Worm (Caenorhabditis elegans) whole organism, L1 larva: ENCODE data around the gene mrpl-42.

Experiments used
- C16A3.4 ChIP-seq: fragments of 150-350 bp; optimal IDR thresholded peaks from 2 replicates; lab custom pipeline; 2014; ENCODE audit warnings: missing biosample characterization, missing genetic modification characterization
- C34B4.2 ChIP-seq: sonication (generic microtip); optimal IDR thresholded peaks from 2 replicates; lab custom pipeline; 2017; ENCODE audit warnings: mild to moderate bottlenecking, missing genetic modification characterization, missing compliant biosample characterization
- Y116A8C.19 ChIP-seq: sonication (generic microtip); optimal IDR thresholded peaks from 2 replicates; lab custom pipeline; 2016; ENCODE audit warnings: missing compliant biosample characterization, missing genetic modification characterization, borderline replicate concordance
- aha-1 ChIP-seq: fragments of 150-350 bp; optimal IDR thresholded peaks from 2 replicates; lab custom pipeline; 2014; ENCODE audit warnings: missing biosample characterization, missing genetic modification characterization
- alr-1 ChIP-seq: fragments of 200-800 bp; sonication (Bioruptor generic); optimal IDR thresholded peaks from 2 replicates; lab custom pipeline; 2018; ENCODE audit warnings: borderline replicate concordance, mild to moderate bottlenecking, missing genetic modification characterization, missing compliant biosample characterization
- aly-2 ChIP-seq: fragments of 150-350 bp; optimal IDR thresholded peaks from 2 replicates; lab custom pipeline; 2014; ENCODE audit warnings: missing biosample characterization, missing genetic modification characterization
- ama-1 ChIP-seq: fragments of 150-350 bp; optimal IDR thresholded peaks from 2 replicates; lab custom pipeline; 2014
- blmp-1 ChIP-seq: fragments of 150-350 bp; optimal IDR thresholded peaks from 2 replicates; lab custom pipeline; 2014; ENCODE audit warnings: missing biosample characterization, missing genetic modification characterization
- ceh-63 ChIP-seq: fragments of 200-800 bp; sonication (Bioruptor generic); optimal IDR thresholded peaks from 2 replicates; lab custom pipeline; 2018; ENCODE audit warnings: mild to moderate bottlenecking, missing genetic modification characterization, missing compliant biosample characterization
- ceh-8 ChIP-seq: fragments of 200-800 bp; sonication (Bioruptor generic); optimal IDR thresholded peaks from 2 replicates; lab custom pipeline; 2018; ENCODE audit warnings: mild to moderate bottlenecking, missing genetic modification characterization, moderate library complexity, missing compliant biosample characterization
- ceh-82 ChIP-seq, 3 experiments: fragments of 150-350 bp in 1 of 3; sonication (generic microtip) in 2 of 3; optimal IDR thresholded peaks; 2 replicates each; lab custom pipeline; 2014 to 2017; ENCODE audit warnings: missing biosample characterization in 3 of 3, missing genetic modification characterization in 3 of 3
- ceh-90 ChIP-seq: sonication (generic microtip); optimal IDR thresholded peaks from 2 replicates; lab custom pipeline; 2016; ENCODE audit warnings: missing genetic modification characterization, missing compliant biosample characterization
- dpl-1 ChIP-seq, 3 experiments: fragments of 150-350 bp in 2 of 3; sonication (generic microtip) in 1 of 3; optimal IDR thresholded peaks; 2 replicates each; lab custom pipeline; 2014 to 2017; ENCODE audit warnings: missing biosample characterization in 3 of 3, missing genetic modification characterization in 3 of 3, missing genetic modification reagents in 3 of 3
- efl-1 ChIP-seq, 4 experiments: fragments of 150-350 bp; optimal IDR thresholded peaks in 3 of 4; peaks in 1 of 4; 1 replicate in 1 of 4; 2 replicates in 3 of 4; lab custom pipeline; 2014; ENCODE audit warnings: missing biosample characterization in 2 of 4, missing genetic modification characterization in 2 of 4, missing genetic modification reagents in 2 of 4
- egl-27 ChIP-seq, 2 experiments: fragments of 150-350 bp in 1 of 2; sonication (generic microtip); optimal IDR thresholded peaks; 3 replicates each; lab custom pipeline; 2017 to 2018; ENCODE audit warnings: missing biosample characterization in 2 of 2, missing genetic modification characterization in 2 of 2, missing genetic modification reagents in 2 of 2
- ets-5 ChIP-seq: fragments of 200-800 bp; sonication (Bioruptor generic); IDR thresholded peaks from 2 replicates; pipeline ENCODE4 v1.3.6; 2022; ENCODE audit warnings: missing genetic modification characterization, missing compliant biosample characterization
- fkh-10 ChIP-seq: sonication (generic microtip); optimal IDR thresholded peaks from 2 replicates; lab custom pipeline; 2017; ENCODE audit warnings: missing biosample characterization, missing genetic modification reagents, missing genetic modification characterization
- fkh-4 ChIP-seq: sonication (generic microtip); optimal IDR thresholded peaks from 2 replicates; lab custom pipeline; 2016; ENCODE audit warnings: missing compliant biosample characterization, missing genetic modification characterization, borderline replicate concordance
- fkh-8 ChIP-seq: sonication (generic microtip); optimal IDR thresholded peaks from 2 replicates; lab custom pipeline; 2016; ENCODE audit warnings: mild to moderate bottlenecking, missing genetic modification characterization, missing compliant biosample characterization
- fos-1 ChIP-seq: fragments of 150-350 bp; optimal IDR thresholded peaks from 2 replicates; lab custom pipeline; 2014; ENCODE audit warnings: missing biosample characterization, missing genetic modification characterization
- hlh-17 ChIP-seq: fragments of 200-800 bp; sonication (Bioruptor generic); optimal IDR thresholded peaks from 2 replicates; lab custom pipeline; 2018; ENCODE audit warnings: missing genetic modification characterization, mild to moderate bottlenecking, missing compliant biosample characterization, moderate library complexity, borderline replicate concordance
- hlh-4 ChIP-seq: sonication (generic microtip); optimal IDR thresholded peaks from 2 replicates; lab custom pipeline; 2016; ENCODE audit warnings: mild to moderate bottlenecking, missing genetic modification characterization, missing compliant biosample characterization
- isw-1 ChIP-seq: fragments of 200-800 bp; sonication (Bioruptor generic); IDR thresholded peaks from 2 replicates; pipeline ENCODE4 v1.3.6; 2022; ENCODE audit warnings: missing genetic modification characterization, missing compliant biosample characterization
- jun-1 ChIP-seq: fragments of 150-350 bp; optimal IDR thresholded peaks from 2 replicates; lab custom pipeline; 2014; ENCODE audit warnings: missing biosample characterization, missing genetic modification reagents, missing genetic modification characterization
- lin-14 ChIP-seq: fragments of 200-800 bp; sonication (Bioruptor generic); optimal IDR thresholded peaks from 2 replicates; lab custom pipeline; 2018; ENCODE audit warnings: mild to moderate bottlenecking, missing genetic modification characterization, moderate library complexity, missing compliant biosample characterization
- lin-35 ChIP-seq, 2 experiments: fragments of 150-350 bp; optimal IDR thresholded peaks; 2 replicates each; lab custom pipeline; 2014; ENCODE audit warnings: missing biosample characterization in 2 of 2, missing genetic modification characterization in 2 of 2, missing genetic modification reagents in 2 of 2
- lin-39 ChIP-seq: fragments of 150-350 bp; optimal IDR thresholded peaks from 2 replicates; lab custom pipeline; 2014; ENCODE audit warnings: missing biosample characterization, missing genetic modification reagents, missing genetic modification characterization
- lir-3 ChIP-seq: sonication (generic microtip); optimal IDR thresholded peaks from 2 replicates; lab custom pipeline; 2016; ENCODE audit warnings: mild to moderate bottlenecking, missing genetic modification characterization, moderate library complexity, missing compliant biosample characterization; ENCODE audit not compliant: poor library complexity
- lsy-2 ChIP-seq, 2 experiments: fragments of 150-350 bp; optimal IDR thresholded peaks; 2 replicates each; lab custom pipeline; 2014; ENCODE audit warnings: missing biosample characterization in 2 of 2, missing genetic modification characterization in 2 of 2
- mdl-1 ChIP-seq, 2 experiments: fragments of 150-350 bp; optimal IDR thresholded peaks; 2 replicates each; lab custom pipeline; 2014 to 2017; ENCODE audit warnings: missing biosample characterization in 2 of 2, missing genetic modification characterization in 2 of 2, inconsistent platforms in 1 of 2
- mep-1 ChIP-seq: fragments of 150-350 bp; optimal IDR thresholded peaks from 2 replicates; lab custom pipeline; 2014; ENCODE audit warnings: missing biosample characterization, missing genetic modification characterization
- nhr-12 ChIP-seq: sonication (generic microtip); optimal IDR thresholded peaks from 2 replicates; lab custom pipeline; 2017; ENCODE audit warnings: missing biosample characterization, missing genetic modification characterization
- nhr-19 ChIP-seq: fragments of 200-800 bp; sonication (Bioruptor generic); conservative IDR thresholded peaks from 2 replicates; pipeline ENCODE4 v1.3.6; 2022; ENCODE audit warnings: missing genetic modification characterization, missing compliant biosample characterization
- nhr-28 ChIP-seq: fragments of 150-350 bp; optimal IDR thresholded peaks from 2 replicates; lab custom pipeline; 2014; ENCODE audit warnings: missing biosample characterization, missing genetic modification characterization
- nhr-71 ChIP-seq: sonication (generic microtip); optimal IDR thresholded peaks from 2 replicates; lab custom pipeline; 2016; ENCODE audit warnings: mild to moderate bottlenecking, missing genetic modification characterization, moderate library complexity, missing compliant biosample characterization
- nhr-77 ChIP-seq: fragments of 150-350 bp; optimal IDR thresholded peaks from 2 replicates; lab custom pipeline; 2014; ENCODE audit warnings: missing biosample characterization, missing genetic modification characterization
- nhr-84 ChIP-seq: sonication (generic microtip); optimal IDR thresholded peaks from 2 replicates; lab custom pipeline; 2017; ENCODE audit warnings: missing biosample characterization, missing genetic modification characterization
- nhr-85 ChIP-seq: sonication (generic microtip); peaks from one replicate; lab custom pipeline; 2016; ENCODE audit warnings: missing genetic modification characterization, inconsistent platforms, missing compliant biosample characterization
- nhr-90 ChIP-seq: sonication (generic microtip); optimal IDR thresholded peaks from 2 replicates; lab custom pipeline; 2016; ENCODE audit warnings: mild to moderate bottlenecking, missing genetic modification characterization, missing compliant biosample characterization; ENCODE audit not compliant: poor library complexity
- pag-3 ChIP-seq: sonication (generic microtip); optimal IDR thresholded peaks from 2 replicates; lab custom pipeline; 2017; ENCODE audit warnings: missing genetic modification characterization, mild to moderate bottlenecking, missing compliant biosample characterization, antibody characterized with exemption, borderline replicate concordance; ENCODE audit not compliant: insufficient read depth
- rnt-1 ChIP-seq: sonication (generic microtip); optimal IDR thresholded peaks from 2 replicates; lab custom pipeline; 2016; ENCODE audit warnings: mild to moderate bottlenecking, missing genetic modification characterization, moderate library complexity, missing compliant biosample characterization
- snu-23 ChIP-seq: sonication (generic microtip); optimal IDR thresholded peaks from 2 replicates; lab custom pipeline; 2016; ENCODE audit warnings: missing genetic modification characterization, missing compliant biosample characterization
- sox-4 ChIP-seq: sonication (generic microtip); optimal IDR thresholded peaks from 2 replicates; lab custom pipeline; 2016; ENCODE audit warnings: missing genetic modification characterization, missing compliant biosample characterization
- sptf-1 ChIP-seq: fragments of 150-350 bp; optimal IDR thresholded peaks from 2 replicates; lab custom pipeline; 2014; ENCODE audit warnings: missing biosample characterization, missing genetic modification characterization
- sup-37 ChIP-seq: fragments of 200-800 bp; sonication (Bioruptor generic); optimal IDR thresholded peaks from 2 replicates; lab custom pipeline; 2018; ENCODE audit warnings: mild to moderate bottlenecking, missing genetic modification characterization, missing compliant biosample characterization
- unc-130 ChIP-seq: fragments of 150-350 bp; optimal IDR thresholded peaks from 2 replicates; lab custom pipeline; 2017; ENCODE audit warnings: missing biosample characterization, missing genetic modification characterization, inconsistent platforms
- vab-15 ChIP-seq: sonication (generic microtip); optimal IDR thresholded peaks from 2 replicates; lab custom pipeline; 2017; ENCODE audit warnings: missing genotype, mild to moderate bottlenecking, missing genetic modification characterization, missing compliant biosample characterization
- zag-1 ChIP-seq: fragments of 150-350 bp; optimal IDR thresholded peaks from 2 replicates; lab custom pipeline; 2014; ENCODE audit warnings: missing biosample characterization, missing genetic modification characterization
- zip-4 ChIP-seq: fragments of 200-800 bp; sonication (Bioruptor generic); optimal IDR thresholded peaks from 2 replicates; lab custom pipeline; 2018; ENCODE audit warnings: mild to moderate bottlenecking, missing genetic modification characterization, moderate library complexity, missing compliant biosample characterization
- ztf-11 ChIP-seq, 2 experiments: sonication (generic microtip); optimal IDR thresholded peaks; 2 replicates each; lab custom pipeline; 2016 to 2017; ENCODE audit warnings: missing genetic modification characterization in 2 of 2, missing biosample characterization in 1 of 2, missing compliant biosample characterization in 1 of 2
- ztf-4 ChIP-seq: fragments of 150-350 bp; optimal IDR thresholded peaks from 2 replicates; lab custom pipeline; 2014; ENCODE audit warnings: missing biosample characterization, missing genetic modification characterization

mrpl-42 gene

DNA sequence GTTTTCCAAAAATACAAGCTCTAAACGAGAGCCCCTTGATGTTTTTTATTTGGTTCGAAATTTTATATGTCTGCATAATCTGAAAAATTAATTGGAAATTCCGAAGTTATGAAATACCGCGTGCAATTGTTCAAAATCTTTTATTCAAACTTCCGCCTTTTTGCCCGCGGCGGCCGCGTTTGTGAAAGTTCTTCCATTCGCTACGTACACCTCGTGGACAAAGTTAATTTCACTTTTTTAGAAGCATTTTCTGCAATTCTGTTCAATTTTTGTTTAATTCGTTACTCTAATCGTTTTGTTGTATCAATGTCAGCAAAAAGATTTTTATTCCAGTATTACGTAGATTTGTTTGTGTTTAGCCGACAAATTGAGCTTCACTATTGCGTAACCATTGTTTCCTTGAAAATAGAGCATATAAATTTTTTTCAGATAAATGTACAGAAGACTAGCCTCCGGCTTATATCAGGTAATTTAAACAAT, 20.0 kb downstream of the mrpl-42 start, which contains the start of gene mppb-1:
TSS of gene mppb-1 (plus strand) at position 430 of the 480 bp plus-strand sequence.
- TF ChIP-seq nhr-90 (tag; lab: Kevin White, UChicago) = peak; percentile 94
- TF ChIP-seq nhr-77 = peak; percentile 56
- TF ChIP-seq unc-130 = peak; percentile 88
- peak in 1 of 2 experiments; percentile 94 for TF ChIP-seq ztf-11 (tag; optimal IDR thresholded peaks at IDR 0.05; lab: Kevin White, UChicago)
- peak; percentile 15 for TF ChIP-seq ama-1 (lab: Kevin White, UChicago)
- peak; percentile 81 for TF ChIP-seq C16A3.4
- peak; percentile 100 for TF ChIP-seq rnt-1
- peak; percentile 32 for TF ChIP-seq C34B4.2 (tag; lab: Kevin White, UChicago)
- TF ChIP-seq lin-39 = peak; percentile 69
- TF ChIP-seq efl-1 (optimal IDR thresholded peaks at IDR 0.05; lab: Kevin White, UChicago) = peak; percentile 85 to 97
- TF ChIP-seq efl-1 (GFP tag; optimal IDR thresholded peaks at IDR 0.05 in 1 of 2; lab: Kevin White, UChicago) = peak; percentile 96 to 99
- peak; percentile 75 for TF ChIP-seq zip-4 (GFP tag; lab: Kevin White, UChicago)
- TF ChIP-seq snu-23 (GFP tag; lab: Kevin White, UChicago) = peak; percentile 90
- no peak for TF ChIP-seq alr-1 (tag; lab: Kevin White, UChicago)
- TF ChIP-seq lin-14 (GFP tag; lab: Kevin White, UChicago) = peak; percentile 82
- TF ChIP-seq egl-27 (tag; optimal IDR thresholded peaks at IDR 0.05; lab: Kevin White, UChicago) = no peak
- peak; percentile 73 to 79 (median 76) for TF ChIP-seq ceh-82 (tag; optimal IDR thresholded peaks at IDR 0.05; lab: Kevin White, UChicago)
- peak; percentile 96 for TF ChIP-seq nhr-85 (tag; lab: Kevin White, UChicago)
- peak; percentile 23 for TF ChIP-seq aly-2 (tag; lab: Kevin White, UChicago)
- no peak for TF ChIP-seq sup-37
- no peak for TF ChIP-seq ets-5 (GFP tag; lab: Robert Waterston, UW)
- TF ChIP-seq nhr-12 (tag; lab: Kevin White, UChicago) = no peak
- TF ChIP-seq aha-1 (tag; lab: Kevin White, UChicago) = no peak
- peak; percentile 82 for TF ChIP-seq ceh-63 (GFP tag; lab: Kevin White, UChicago)
- TF ChIP-seq Y116A8C.19 (tag; lab: Kevin White, UChicago) = peak; percentile 91
- peak; percentile 79 to 88 for TF ChIP-seq lsy-2 (tag; optimal IDR thresholded peaks at IDR 0.05; lab: Kevin White, UChicago)
- no peak for TF ChIP-seq hlh-17 (GFP tag; lab: Kevin White, UChicago)
- peak; percentile 94 for TF ChIP-seq ceh-90 (tag; lab: Kevin White, UChicago)
- TF ChIP-seq sox-4 = peak; percentile 85
- peak; percentile 94 to 97 (median 96) for TF ChIP-seq dpl-1 (GFP tag; optimal IDR thresholded peaks at IDR 0.05; lab: Kevin White, UChicago)
- peak; percentile 85 for TF ChIP-seq nhr-19 (GFP tag; lab: Robert Waterston, UW)
- TF ChIP-seq nhr-71 = peak; percentile 94
- TF ChIP-seq pag-3 (tag; lab: Kevin White, UChicago) = no peak
- no peak for TF ChIP-seq ztf-4 (tag; lab: Kevin White, UChicago)
- peak; percentile 41 for TF ChIP-seq fkh-10 (GFP tag; lab: Kevin White, UChicago)
- peak; percentile 94 for TF ChIP-seq fkh-4 (tag; lab: Kevin White, UChicago)
- TF ChIP-seq lin-35 (GFP tag; optimal IDR thresholded peaks at IDR 0.05; lab: Kevin White, UChicago) = peak; percentile 97 to 98
- TF ChIP-seq blmp-1 = peak; percentile 99
- TF ChIP-seq mep-1 (tag; lab: Kevin White, UChicago) = peak; percentile 69
- TF ChIP-seq nhr-28 (tag; lab: Kevin White, UChicago) = no peak
- peak; percentile 81 for TF ChIP-seq isw-1 (GFP tag; lab: Robert Waterston, UW)
- peak; percentile 81 for TF ChIP-seq ceh-8
- TF ChIP-seq zag-1 (tag; lab: Kevin White, UChicago) = no peak
- TF ChIP-seq fos-1 (tag; lab: Kevin White, UChicago) = peak; percentile 61
- no peak for TF ChIP-seq sptf-1 (tag; lab: Kevin White, UChicago)
- peak; percentile 72 for TF ChIP-seq fkh-8 (tag; lab: Kevin White, UChicago)
- TF ChIP-seq lir-3 = peak; percentile 97
- TF ChIP-seq vab-15 = peak; percentile 99
- peak in 1 of 2 experiments; percentile 65 for TF ChIP-seq mdl-1 (tag; optimal IDR thresholded peaks at IDR 0.05; lab: Kevin White, UChicago)
- peak; percentile 8 for TF ChIP-seq hlh-4
- TF ChIP-seq jun-1 (tag; lab: Kevin White, UChicago) = peak; percentile 76
- TF ChIP-seq nhr-84 (tag; lab: Kevin White, UChicago) = no peak
